Worm (Caenorhabditis elegans) whole organism, L4/young adult: Measurements from ENCODE around the gene bath-5.
"Not testable (repeated sequence)": the region's sequence is repeated elsewhere in the genome, so short reads cannot be mapped to it uniquely, and the experiment has no call there.

Experiments
- W03F9.2 ChIP-seq: fragments of 150-350 bp; optimal IDR thresholded peaks from 2 replicates; lab custom pipeline; 2014; ENCODE audit warnings: missing biosample characterization, missing genetic modification characterization
- dao-5 ChIP-seq: sonication (generic microtip); optimal IDR thresholded peaks from 2 replicates; lab custom pipeline; 2016; ENCODE audit warnings: missing genotype, missing genetic modification characterization, moderate library complexity, missing compliant biosample characterization
- him-1 ChIP-seq: sonication (generic microtip); optimal IDR thresholded peaks from 2 replicates; lab custom pipeline; 2016; ENCODE audit warnings: missing genotype, missing genetic modification reagents, missing genetic modification characterization, missing compliant biosample characterization

The bath-5 gene

ce11 chrII:2031852-2032251 lies at the start of gene bath-5:
TSS of gene bath-5 (minus strand) at chrII:2031952.
- TF ChIP-seq him-1 (tag; lab: Kevin White, UChicago), result no peak
- no peak for TF ChIP-seq W03F9.2 (tag; lab: Kevin White, UChicago)
- TF ChIP-seq dao-5 (tag; lab: Kevin White, UChicago), result no peak

ce11 chrII:2081257-2081656 lies 49.5 kb upstream of the bath-5 start, which contains the start of gene T16A1.4:
TSS of gene T16A1.4 (plus strand) at chrII:2081557.
- TF ChIP-seq him-1 (tag; lab: Kevin White, UChicago) (no peak), W03F9.2 (tag; lab: Kevin White, UChicago) (no peak), dao-5 (tag; lab: Kevin White, UChicago) (no peak)

ce11 chrII:2080425-2080824 lies 48.7 kb upstream of the bath-5 start, which contains the start of gene F07E5.9:
TSS of gene F07E5.9 (minus strand) at chrII:2080525.
- TF ChIP-seq him-1 (tag; lab: Kevin White, UChicago) (no peak), W03F9.2 (tag; lab: Kevin White, UChicago) (no peak), dao-5 (tag; lab: Kevin White, UChicago) (no peak)

ce11 chrII:2076467-2076866 lies 44.7 kb upstream of the bath-5 start:
- TF ChIP-seq him-1 (tag; lab: Kevin White, UChicago) (no peak), W03F9.2 (tag; lab: Kevin White, UChicago) (no peak), dao-5 (tag; lab: Kevin White, UChicago) (no peak)

- TF ChIP-seq dao-5 (tag; lab: Kevin White, UChicago), result no peak
- no peak for TF ChIP-seq him-1 (tag; lab: Kevin White, UChicago)
- TF ChIP-seq W03F9.2 (tag; lab: Kevin White, UChicago), result no peak
Observed at ce11 chrII:2075513-2075912, 43.8 kb upstream of the bath-5 start, which contains the start of gene F07E5.8. TSS of gene F07E5.8 (minus strand) at chrII:2075613.

ce11 chrII:2071429-2071828 lies 39.7 kb upstream of the bath-5 start, which contains the start of gene F07E5.7:
TSS of gene F07E5.7 (minus strand) at chrII:2071529.
- TF ChIP-seq dao-5 (tag; lab: Kevin White, UChicago), result no peak
- no peak for TF ChIP-seq him-1 (tag; lab: Kevin White, UChicago)
- TF ChIP-seq W03F9.2 (tag; lab: Kevin White, UChicago), result no peak

- not testable (repeated sequence) for TF ChIP-seq W03F9.2, dao-5, him-1 (tag; lab: Kevin White, UChicago)
Observed at ce11 chrII:2067451-2068021, 35.8 kb upstream of the bath-5 start, which contains the start of gene F07E5.12. TSS of gene F07E5.12 (plus strand) at chrII:2067971.

- TF ChIP-seq dao-5 (tag; lab: Kevin White, UChicago) (no peak), W03F9.2 (tag; lab: Kevin White, UChicago) (no peak), him-1 (tag; lab: Kevin White, UChicago) (no peak)
Observed at ce11 chrII:2064497-2064896, 32.7 kb upstream of the bath-5 start, which contains the start of gene fbxb-6. TSS of gene fbxb-6 (plus strand) at chrII:2064797.

ce11 chrII:2063989-2064388 lies 32.2 kb upstream of the bath-5 start, which contains the start of gene F07E5.13:
TSS of gene F07E5.13 (minus strand) at chrII:2064089.
- TF ChIP-seq W03F9.2 (tag; lab: Kevin White, UChicago), result no peak

ce11 chrII:2058985-2059384 lies 27.2 kb upstream of the bath-5 start, which contains the start of gene F07E5.5:
TSS of gene F07E5.5 (minus strand) at chrII:2059070.
- TF ChIP-seq dao-5 (tag; lab: Kevin White, UChicago) (no peak), him-1 (tag; lab: Kevin White, UChicago) (no peak), W03F9.2 (tag; lab: Kevin White, UChicago) (no peak)

- no peak for TF ChIP-seq him-1 (tag; lab: Kevin White, UChicago)
- no peak for TF ChIP-seq W03F9.2 (tag; lab: Kevin White, UChicago)
- no peak for TF ChIP-seq dao-5 (tag; lab: Kevin White, UChicago)
Observed at ce11 chrII:2051372-2051771, 19.6 kb upstream of the bath-5 start, which contains the start of gene fbxb-35. TSS of gene fbxb-35 (plus strand) at chrII:2051672.

- TF ChIP-seq dao-5, him-1, W03F9.2 (tag; lab: Kevin White, UChicago): not testable (repeated sequence)
Observed at ce11 chrII:2046556-2046955, 14.8 kb upstream of the bath-5 start, which contains the start of gene math-1. TSS of gene math-1 (minus strand) at chrII:2046656.

- TF ChIP-seq him-1 (tag; lab: Kevin White, UChicago) (no peak), dao-5 (tag; lab: Kevin White, UChicago) (no peak), W03F9.2 (tag; lab: Kevin White, UChicago) (no peak)
Observed at ce11 chrII:2045505-2045904, 13.8 kb upstream of the bath-5 start, which contains the start of gene bath-24. TSS of gene bath-24 (minus strand) at chrII:2045605.
